Worm (Caenorhabditis elegans) whole organism, L3 larva: ENCODE measurements around the gene clec-219.

Experiments
- R02D3.7 ChIP-seq: fragments of 150-350 bp; optimal IDR thresholded peaks from 2 replicates; lab custom pipeline; 2014; ENCODE audit warnings: missing biosample characterization, missing genetic modification characterization
- ZK546.5 ChIP-seq: sonication (generic microtip); optimal IDR thresholded peaks from 2 replicates; lab custom pipeline; 2017; ENCODE audit warnings: missing biosample characterization, missing genetic modification characterization
- aly-2 ChIP-seq: fragments of 150-350 bp; optimal IDR thresholded peaks from 2 replicates; lab custom pipeline; 2014; ENCODE audit warnings: missing biosample characterization, missing genetic modification characterization
- ama-1 ChIP-seq: fragments of 150-350 bp; optimal IDR thresholded peaks from 2 replicates; lab custom pipeline; 2018
- ceh-82 ChIP-seq: fragments of 150-350 bp; optimal IDR thresholded peaks from 2 replicates; lab custom pipeline; 2014; ENCODE audit warnings: missing biosample characterization, missing genetic modification characterization
- ceh-9 ChIP-seq: sonication (generic microtip); optimal IDR thresholded peaks from 2 replicates; lab custom pipeline; 2018; ENCODE audit warnings: missing biosample characterization, missing genetic modification characterization
- daf-12 ChIP-seq: fragments of 150-350 bp; optimal IDR thresholded peaks from 2 replicates; lab custom pipeline; 2014; ENCODE audit warnings: missing biosample characterization, missing genetic modification reagents, missing genetic modification characterization
- egl-27 ChIP-seq: sonication (generic microtip); optimal IDR thresholded peaks from 4 replicates; lab custom pipeline; 2017; ENCODE audit warnings: missing biosample characterization, missing genetic modification reagents, missing genetic modification characterization
- egl-5 ChIP-seq: fragments of 150-350 bp; optimal IDR thresholded peaks from 2 replicates; lab custom pipeline; 2017; ENCODE audit warnings: missing biosample characterization, missing genetic modification reagents, missing genetic modification characterization, inconsistent platforms
- elt-2 ChIP-seq: sonication (generic microtip); optimal IDR thresholded peaks from 2 replicates; lab custom pipeline; 2016; ENCODE audit warnings: missing genetic modification reagents, mild to moderate bottlenecking, missing genetic modification characterization, missing compliant biosample characterization
- elt-3 ChIP-seq, 3 experiments: fragments of 150-350 bp in 1 of 3; sonication (generic microtip) in 2 of 3; optimal IDR thresholded peaks; 2 replicates in 2 of 3; 4 replicates in 1 of 3; lab custom pipeline; 2014 to 2017; ENCODE audit warnings: missing biosample characterization in 3 of 3, missing genetic modification characterization in 3 of 3
- eor-1 ChIP-seq, 2 experiments: fragments of 150-350 bp; optimal IDR thresholded peaks; 2 replicates each; lab custom pipeline; 2014 to 2018; ENCODE audit warnings: missing biosample characterization in 2 of 2, missing genetic modification characterization in 2 of 2
- fkh-10 ChIP-seq: sonication (generic microtip); optimal IDR thresholded peaks from 2 replicates; lab custom pipeline; 2017; ENCODE audit warnings: missing biosample characterization, missing genetic modification reagents, missing genetic modification characterization
- fkh-2 ChIP-seq: fragments of 150-350 bp; optimal IDR thresholded peaks from 2 replicates; lab custom pipeline; 2014; ENCODE audit warnings: missing biosample characterization, missing genetic modification reagents, missing genetic modification characterization
- hmg-11 ChIP-seq: sonication (generic microtip); optimal IDR thresholded peaks from 2 replicates; lab custom pipeline; 2016; ENCODE audit warnings: missing genetic modification characterization, missing compliant biosample characterization
- jun-1 ChIP-seq: fragments of 150-350 bp; optimal IDR thresholded peaks from 2 replicates; lab custom pipeline; 2014; ENCODE audit warnings: missing biosample characterization, missing genetic modification reagents, missing genetic modification characterization
- lin-15B ChIP-seq: fragments of 150-350 bp; optimal IDR thresholded peaks from 2 replicates; lab custom pipeline; 2014; ENCODE audit warnings: missing biosample characterization, missing genetic modification characterization
- lsy-12 ChIP-seq: sonication (generic microtip); optimal IDR thresholded peaks from 2 replicates; lab custom pipeline; 2016; ENCODE audit warnings: mild to moderate bottlenecking, missing genetic modification characterization, missing compliant biosample characterization
- mml-1 ChIP-seq: fragments of 150-350 bp; sonication (generic microtip); optimal IDR thresholded peaks from 3 replicates; lab custom pipeline; 2014; ENCODE audit warnings: missing biosample characterization, missing genetic modification characterization
- nhr-11 ChIP-seq: fragments of 150-350 bp; optimal IDR thresholded peaks from 2 replicates; lab custom pipeline; 2014; ENCODE audit warnings: missing biosample characterization, missing genetic modification characterization
- nhr-23 ChIP-seq: fragments of 150-350 bp; optimal IDR thresholded peaks from 2 replicates; lab custom pipeline; 2014; ENCODE audit warnings: missing biosample characterization, missing genetic modification reagents, missing genetic modification characterization
- nhr-237 ChIP-seq: fragments of 150-350 bp; optimal IDR thresholded peaks from 2 replicates; lab custom pipeline; 2014; ENCODE audit warnings: missing biosample characterization, missing genetic modification characterization
- nhr-25 ChIP-seq: sonication (generic microtip); optimal IDR thresholded peaks from 2 replicates; lab custom pipeline; 2017; ENCODE audit warnings: missing biosample characterization, missing genetic modification characterization
- nhr-28 ChIP-seq: fragments of 150-350 bp; optimal IDR thresholded peaks from 2 replicates; lab custom pipeline; 2014; ENCODE audit warnings: missing biosample characterization, missing genetic modification characterization
- nhr-67 ChIP-seq: fragments of 150-350 bp; optimal IDR thresholded peaks from 2 replicates; lab custom pipeline; 2014; ENCODE audit warnings: missing biosample characterization, missing genetic modification characterization
- nhr-77 ChIP-seq: fragments of 150-350 bp; optimal IDR thresholded peaks from 2 replicates; lab custom pipeline; 2014; ENCODE audit warnings: missing biosample characterization, missing genetic modification characterization
- pqm-1 ChIP-seq: fragments of 150-350 bp; optimal IDR thresholded peaks from 2 replicates; lab custom pipeline; 2017; ENCODE audit warnings: missing biosample characterization, missing genetic modification characterization, inconsistent platforms
- sea-2 ChIP-seq: fragments of 150-350 bp; sonication (generic microtip); optimal IDR thresholded peaks from 4 replicates; lab custom pipeline; 2014; ENCODE audit warnings: missing biosample characterization, missing genetic modification reagents, missing genetic modification characterization
- skn-1 ChIP-seq: fragments of 150-350 bp; optimal IDR thresholded peaks from 2 replicates; lab custom pipeline; 2014; ENCODE audit warnings: missing biosample characterization, missing genetic modification characterization
- snpc-4 ChIP-seq: fragments of 150-350 bp; optimal IDR thresholded peaks from 2 replicates; lab custom pipeline; 2014; ENCODE audit warnings: missing biosample characterization, missing genetic modification characterization
- tbx-2 ChIP-seq: sonication (generic microtip); optimal IDR thresholded peaks from 2 replicates; lab custom pipeline; 2016; ENCODE audit warnings: mild to moderate bottlenecking, missing genetic modification characterization, missing compliant biosample characterization
- unc-39 ChIP-seq: sonication (generic microtip); optimal IDR thresholded peaks from 4 replicates; lab custom pipeline; 2017; ENCODE audit warnings: missing biosample characterization, missing genetic modification characterization
- unc-62 ChIP-seq: fragments of 150-350 bp; sonication (generic microtip); optimal IDR thresholded peaks from 4 replicates; lab custom pipeline; 2014; ENCODE audit warnings: missing biosample characterization, missing genetic modification reagents, missing genetic modification characterization
- zag-1 ChIP-seq: fragments of 150-350 bp; optimal IDR thresholded peaks from 2 replicates; lab custom pipeline; 2014; ENCODE audit warnings: missing biosample characterization, missing genetic modification characterization
- ztf-11 ChIP-seq: fragments of 150-350 bp; optimal IDR thresholded peaks from 2 replicates; lab custom pipeline; 2014; ENCODE audit warnings: missing biosample characterization, missing genetic modification characterization

Gene clec-219

DNA sequence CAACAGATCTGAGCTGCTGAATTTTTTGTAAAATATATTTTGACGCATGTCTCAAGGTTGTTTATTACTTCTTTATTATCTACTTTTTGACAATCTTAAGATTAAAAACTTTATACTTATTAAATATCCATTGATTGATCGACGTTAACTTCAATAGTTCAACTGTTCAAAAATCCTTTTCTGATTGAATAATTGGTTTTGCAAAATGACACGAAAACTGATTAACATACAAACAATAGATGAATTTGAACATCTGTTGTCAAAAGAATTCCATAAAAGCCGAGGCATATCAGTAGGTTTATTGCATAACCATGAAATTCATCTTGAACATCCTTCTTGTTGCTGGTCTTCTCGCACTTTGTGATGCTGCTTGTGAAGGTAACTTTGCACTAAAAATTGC lies 7.0 kb upstream of the clec-219 start, which contains the start of gene W02D7.12:
TSS of gene W02D7.12 (plus strand) at position 301 of the 400 bp plus-strand sequence.
- TF ChIP-seq ceh-82 (no peak), pqm-1 (tag; lab: Kevin White, UChicago) (no peak), ama-1 (lab: Kevin White, UChicago) (no peak), egl-27 (tag; lab: Kevin White, UChicago) (no peak), fkh-2 (tag; lab: Kevin White, UChicago) (no peak), lsy-12 (tag; lab: Kevin White, UChicago) (no peak), nhr-11 (no peak)

DNA sequence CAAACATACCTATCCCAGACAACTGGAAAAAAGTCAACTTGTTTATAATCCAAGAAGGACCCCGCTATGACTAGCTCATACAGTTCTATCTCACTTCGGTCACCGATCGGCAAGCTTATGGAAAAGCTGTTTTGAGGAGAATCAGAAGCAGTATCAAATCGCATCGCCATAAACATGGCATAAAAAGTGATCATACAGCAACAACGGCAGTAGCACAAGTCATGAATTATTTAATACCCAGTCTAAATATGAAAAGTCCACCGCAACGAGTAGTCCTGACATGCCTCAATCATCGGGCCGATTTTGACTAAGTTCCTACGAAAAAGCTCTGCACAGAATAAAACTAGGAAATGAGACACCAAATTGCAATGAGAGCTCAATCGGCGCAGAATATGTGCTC lies 5.3 kb downstream of the clec-219 start:
- TF ChIP-seq ZK546.5 (tag; lab: Kevin White, UChicago) = no peak
- TF ChIP-seq mml-1 (tag; lab: Kevin White, UChicago) = no peak
- TF ChIP-seq R02D3.7 (tag; lab: Kevin White, UChicago) = no peak
- TF ChIP-seq ztf-11 (tag; lab: Kevin White, UChicago) = no peak
- TF ChIP-seq skn-1 (tag; lab: Kevin White, UChicago) = no peak

DNA sequence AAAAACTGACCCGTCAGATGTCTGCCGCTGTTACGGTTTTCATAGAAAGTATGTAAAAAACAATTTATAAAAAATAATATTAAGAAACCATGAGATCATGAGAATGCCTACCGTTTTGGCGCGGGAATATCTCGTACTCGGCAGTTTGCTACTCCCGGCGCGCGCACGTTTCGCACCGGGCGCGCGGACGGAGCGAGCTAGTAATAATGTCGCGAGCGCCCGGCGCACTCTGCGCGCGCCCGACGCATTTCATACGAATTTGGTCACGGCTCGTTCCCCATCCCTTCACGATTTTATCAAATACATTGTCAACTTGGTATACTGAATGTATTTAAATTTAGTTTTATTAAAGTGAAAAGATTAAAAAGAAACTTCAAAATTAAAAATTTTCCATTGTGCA lies 7.7 kb downstream of the clec-219 start:
- TF ChIP-seq eor-1 (tag; optimal IDR thresholded peaks at IDR 0.05; lab: Kevin White, UChicago) (no peak), lin-15B (tag; lab: Kevin White, UChicago) (no peak), daf-12 (tag; lab: Kevin White, UChicago) (no peak), ceh-82 (no peak), nhr-28 (tag; lab: Kevin White, UChicago) (no peak), unc-62 (GFP tag; lab: Kevin White, UChicago) (no peak), snpc-4 (tag; lab: Kevin White, UChicago) (no peak)

ce11 chrV:8327080-8327479 lies 8.8 kb downstream of the clec-219 start:
- TF ChIP-seq daf-12 (tag; lab: Kevin White, UChicago) (no peak), jun-1 (no peak), zag-1 (tag; lab: Kevin White, UChicago) (no peak), nhr-23 (tag; lab: Kevin White, UChicago) (no peak), snpc-4 (tag; lab: Kevin White, UChicago) (no peak), ceh-82 (no peak), elt-3 (tag; optimal IDR thresholded peaks at IDR 0.05; lab: Kevin White, UChicago) (no peak), nhr-237 (tag; lab: Kevin White, UChicago) (no peak), nhr-25 (tag; lab: Kevin White, UChicago) (no peak), tbx-2 (no peak), nhr-67 (tag; lab: Kevin White, UChicago) (no peak), nhr-77 (no peak), ceh-9 (no peak)

ce11 chrV:8334360-8334759 lies 16.1 kb downstream of the clec-219 start, which contains the start of gene tmd-2:
TSS of gene tmd-2 (plus strand) at chrV:8334660.
- TF ChIP-seq aly-2 (tag; lab: Kevin White, UChicago) (no peak), fkh-10 (no peak), nhr-25 (tag; lab: Kevin White, UChicago) (no peak), egl-27 (tag; lab: Kevin White, UChicago) (no peak), unc-39 (no peak), unc-62 (GFP tag; lab: Kevin White, UChicago) (no peak), elt-2 (tag; lab: Kevin White, UChicago) (no peak), sea-2 (GFP tag; lab: Kevin White, UChicago) (no peak), daf-12 (tag; lab: Kevin White, UChicago) (no peak), ztf-11 (tag; lab: Kevin White, UChicago) (no peak), skn-1 (tag; lab: Kevin White, UChicago) (no peak), lsy-12 (tag; lab: Kevin White, UChicago) (no peak)

- TF ChIP-seq nhr-25 (tag; lab: Kevin White, UChicago) = no peak
- TF ChIP-seq zag-1 (tag; lab: Kevin White, UChicago) = no peak
- TF ChIP-seq nhr-77 = no peak
- no peak for TF ChIP-seq mml-1 (tag; lab: Kevin White, UChicago)
- TF ChIP-seq egl-5 (tag; lab: Kevin White, UChicago) = no peak
- no peak for TF ChIP-seq lin-15B (tag; lab: Kevin White, UChicago)
- no peak for TF ChIP-seq hmg-11 (tag; lab: Kevin White, UChicago)
- TF ChIP-seq ceh-82 = no peak
- TF ChIP-seq nhr-23 (tag; lab: Kevin White, UChicago) = no peak
These were observed 17.4 kb downstream of the clec-219 start for ce11 chrV:8335620-8336019.
